Worm (Caenorhabditis elegans): ENCODE results near the gene srd-27.
"Not testable (repeated sequence)": the region's sequence is repeated elsewhere in the genome, so short reads cannot be mapped to it uniquely, and the experiment has no call there.

srd-27 gene

DNA sequence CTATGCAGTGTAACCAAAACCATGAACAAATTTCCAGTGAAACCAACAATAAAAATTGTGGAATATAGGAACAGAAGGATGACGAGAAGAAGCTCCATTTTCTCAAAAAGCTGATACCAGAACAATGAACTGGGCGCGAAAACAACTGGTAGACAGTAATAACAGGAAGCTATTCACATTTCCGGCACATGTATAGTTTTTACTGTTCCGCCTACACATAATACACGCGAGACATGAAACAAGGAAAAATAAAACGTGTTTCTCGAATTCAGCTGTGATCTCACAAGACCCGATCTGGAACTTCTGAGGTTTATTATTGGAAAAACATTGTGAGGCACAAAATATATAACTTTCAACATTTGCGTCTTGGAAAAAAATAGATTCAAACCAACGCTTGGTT, 6.4 kb downstream of the srd-27 start, which contains the start of gene srsx-36:
Gene srsx-36 (minus strand): TSS at position 101 of the 400 bp plus-strand sequence.
- TF ChIP-seq ref-1 (GFP tag; conservative IDR thresholded peaks at IDR 0.05) (no peak), flt-1 (GFP tag; IDR thresholded peaks at IDR 0.05) (no peak), med-1 (GFP tag; optimal IDR thresholded peaks at IDR 0.05; ENCODE audit: insufficient read depth) (no peak), tab-1 (GFP tag; IDR thresholded peaks at IDR 0.05) (no peak), T22C8.4 (GFP tag; IDR thresholded peaks at IDR 0.05) (no peak)

DNA sequence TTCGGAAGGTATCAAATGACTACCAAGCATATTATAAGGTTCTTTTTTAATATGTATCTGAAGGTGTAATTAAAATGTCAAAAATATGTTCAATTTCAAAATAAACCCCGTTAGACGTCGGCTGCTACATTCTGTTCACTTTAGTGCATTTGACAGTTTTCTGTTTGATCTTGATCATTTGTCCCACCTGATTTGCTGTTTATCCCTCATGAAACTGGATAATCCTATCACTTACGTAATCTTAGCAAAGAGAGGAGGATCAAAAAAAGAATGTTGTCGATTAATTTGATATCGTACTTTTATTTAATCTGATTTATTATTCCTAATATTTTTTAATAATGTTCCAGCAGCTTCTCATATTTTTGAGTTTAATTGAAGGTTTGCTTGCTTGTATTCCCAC, 7.3 kb downstream of the srd-27 start, which contains the start of gene F54B8.1:
Gene F54B8.1 (plus strand): TSS at position 301 of the 400 bp plus-strand sequence.
- TF ChIP-seq med-1 (GFP tag; optimal IDR thresholded peaks at IDR 0.05; ENCODE audit: insufficient read depth) (no peak), ztf-29 (GFP tag; IDR thresholded peaks at IDR 0.05) (no peak), tab-1 (GFP tag; IDR thresholded peaks at IDR 0.05) (no peak), flt-1 (GFP tag; IDR thresholded peaks at IDR 0.05) (no peak), ref-1 (GFP tag; conservative IDR thresholded peaks at IDR 0.05) (no peak), T22C8.4 (GFP tag; IDR thresholded peaks at IDR 0.05) (no peak), ztf-23 (GFP tag; IDR thresholded peaks at IDR 0.05) (no peak), cog-1 (tag; optimal IDR thresholded peaks at IDR 0.05) (no peak), klf-2 (GFP tag; conservative IDR thresholded peaks at IDR 0.05) (no peak)

DNA sequence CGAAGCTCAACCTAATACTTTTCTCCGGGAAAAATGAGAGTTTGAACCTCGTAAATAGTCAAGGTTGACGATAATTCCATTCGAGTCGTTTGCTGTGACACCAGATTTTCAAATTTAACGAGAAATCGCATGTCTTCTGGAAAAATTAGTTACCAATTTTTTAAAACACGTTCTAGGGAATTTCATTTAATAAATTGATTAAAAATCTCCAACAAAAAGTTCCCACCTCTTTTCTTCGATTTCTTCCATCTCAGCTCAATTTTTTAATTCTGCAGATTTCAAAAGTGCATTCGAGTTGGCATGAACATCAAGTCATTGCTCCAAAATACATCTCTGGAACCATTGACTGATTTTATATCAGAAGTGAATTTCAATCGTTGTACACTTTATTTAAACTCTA, 8.8 kb downstream of the srd-27 start, which contains the start of gene nhr-282:
Gene nhr-282 (plus strand): TSS at position 301 of the 400 bp plus-strand sequence.
- TF ChIP-seq T22C8.4 (GFP tag; IDR thresholded peaks at IDR 0.05); flt-1 (GFP tag; IDR thresholded peaks at IDR 0.05); cog-1 (tag; optimal IDR thresholded peaks at IDR 0.05): not testable (repeated sequence)

DNA sequence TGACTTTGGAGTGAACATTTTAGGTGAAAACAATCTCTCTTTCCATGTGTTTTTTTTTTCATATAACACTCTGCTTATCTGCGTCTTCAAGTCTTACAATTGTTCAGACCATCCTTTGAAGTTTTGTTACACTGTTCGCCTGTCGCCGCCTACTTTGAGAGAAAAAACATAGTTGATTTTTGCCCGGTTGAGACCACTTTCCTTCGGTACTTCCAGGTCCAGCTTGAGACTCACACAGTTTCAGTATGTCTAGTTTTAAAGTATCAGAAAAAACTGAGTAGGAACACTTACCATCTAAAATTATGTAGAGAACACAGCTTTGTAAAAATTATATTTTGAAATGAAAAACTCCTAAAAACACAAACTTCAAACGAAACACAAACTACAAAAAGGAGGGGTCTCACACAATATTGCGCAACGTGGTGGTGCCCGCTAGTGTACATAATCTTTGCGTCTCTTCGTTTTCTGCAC, 12.8 kb downstream of the srd-27 start, which contains the start of the genes fbxa-69 and F54B8.4:
Gene fbxa-69 (minus strand): TSS at position 10 of the 471 bp plus-strand sequence.
Gene F54B8.4 (plus strand): TSS at position 421 of the 471 bp plus-strand sequence.
- no peak for TF ChIP-seq flt-1 (GFP tag; IDR thresholded peaks at IDR 0.05)
- TF ChIP-seq cog-1 (tag; optimal IDR thresholded peaks at IDR 0.05), result no peak
- no peak for TF ChIP-seq T22C8.4 (GFP tag; IDR thresholded peaks at IDR 0.05)
- TF ChIP-seq ztf-29 (GFP tag; IDR thresholded peaks at IDR 0.05), result no peak
- no peak for TF ChIP-seq tab-1 (GFP tag; IDR thresholded peaks at IDR 0.05)
- no peak for TF ChIP-seq med-1 (GFP tag; optimal IDR thresholded peaks at IDR 0.05; ENCODE audit: insufficient read depth)
- TF ChIP-seq ref-1 (GFP tag; conservative IDR thresholded peaks at IDR 0.05), result no peak
- no peak for TF ChIP-seq klf-2 (GFP tag; conservative IDR thresholded peaks at IDR 0.05)
- TF ChIP-seq ztf-23 (GFP tag; IDR thresholded peaks at IDR 0.05), result no peak

DNA sequence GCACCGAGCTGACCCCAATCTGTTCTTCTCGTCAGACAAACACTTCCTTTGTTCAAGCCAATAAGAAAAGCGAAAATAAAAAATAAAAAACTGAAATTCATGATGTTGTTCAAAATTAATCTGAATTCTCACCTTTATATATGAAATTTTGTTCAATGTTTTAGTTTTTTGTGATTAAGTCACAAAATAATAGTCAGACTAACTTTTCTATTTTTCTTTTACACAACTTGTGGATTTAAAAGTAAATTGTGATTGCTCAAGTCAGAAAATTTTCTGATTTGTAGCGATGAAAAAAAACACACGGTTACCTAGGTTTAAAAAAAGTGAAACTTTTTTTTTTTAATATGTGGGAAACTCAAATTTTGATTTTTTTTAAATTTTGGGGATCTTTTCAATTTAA, 14.6 kb downstream of the srd-27 start, which contains the start of gene abf-3:
Gene abf-3 (minus strand): TSS at position 101 of the 400 bp plus-strand sequence.
- TF ChIP-seq ztf-29 (GFP tag; IDR thresholded peaks at IDR 0.05), result no peak
- no peak for TF ChIP-seq flt-1 (GFP tag; IDR thresholded peaks at IDR 0.05)
- no peak for TF ChIP-seq med-1 (GFP tag; optimal IDR thresholded peaks at IDR 0.05; ENCODE audit: insufficient read depth)
- TF ChIP-seq klf-2 (GFP tag; conservative IDR thresholded peaks at IDR 0.05), result no peak

DNA sequence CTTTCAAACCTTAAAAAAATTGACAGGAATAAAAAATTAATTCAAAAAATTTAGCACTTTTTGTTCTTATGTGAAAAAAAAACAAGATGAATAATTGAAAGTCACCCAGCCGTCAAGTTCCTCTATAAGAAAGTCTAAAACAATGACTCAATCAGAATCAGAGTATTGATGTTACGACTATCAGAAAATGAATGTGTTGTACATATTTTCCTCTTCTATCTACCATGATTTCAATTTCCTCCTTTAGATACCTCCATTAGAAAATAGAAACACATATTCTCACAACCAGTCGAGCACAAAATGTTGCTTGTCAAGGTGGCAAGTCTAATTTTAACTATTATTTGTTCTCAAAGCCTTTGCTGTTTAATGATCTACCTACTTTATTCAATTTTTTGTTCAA, 16.8 kb downstream of the srd-27 start, which contains the start of gene srbc-48:
Gene srbc-48 (plus strand): TSS at position 301 of the 400 bp plus-strand sequence.
- no peak for TF ChIP-seq ztf-23 (GFP tag; IDR thresholded peaks at IDR 0.05)
- no peak for TF ChIP-seq flt-1 (GFP tag; IDR thresholded peaks at IDR 0.05)
- no peak for TF ChIP-seq ref-1 (GFP tag; conservative IDR thresholded peaks at IDR 0.05)
- TF ChIP-seq tab-1 (GFP tag; IDR thresholded peaks at IDR 0.05), result no peak
- TF ChIP-seq T22C8.4 (GFP tag; IDR thresholded peaks at IDR 0.05), result no peak
- no peak for TF ChIP-seq klf-2 (GFP tag; conservative IDR thresholded peaks at IDR 0.05)
- no peak for TF ChIP-seq ztf-29 (GFP tag; IDR thresholded peaks at IDR 0.05)
- TF ChIP-seq med-1 (GFP tag; optimal IDR thresholded peaks at IDR 0.05; ENCODE audit: insufficient read depth), result no peak
- TF ChIP-seq cog-1 (tag; optimal IDR thresholded peaks at IDR 0.05), result no peak

DNA sequence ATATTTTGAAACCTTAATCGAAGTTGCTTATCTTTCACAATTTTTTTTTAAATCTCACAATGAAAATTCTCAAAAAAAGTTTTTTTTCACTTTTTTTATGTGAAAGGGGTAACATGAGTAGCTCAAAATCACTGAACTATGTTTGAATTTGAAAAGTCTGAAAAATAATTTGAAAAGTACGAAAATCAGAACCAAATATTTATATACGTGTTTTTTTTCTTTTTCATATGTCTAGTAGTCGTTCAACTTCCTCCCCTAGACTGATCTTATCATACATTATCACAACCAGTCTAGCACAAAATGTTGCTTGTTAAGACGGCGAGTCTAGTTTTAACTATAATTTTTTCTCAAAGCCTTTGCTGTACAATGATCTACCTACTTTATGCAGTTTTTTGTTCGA, 18.2 kb downstream of the srd-27 start, which contains the start of gene srbc-49:
Gene srbc-49 (plus strand): TSS at position 301 of the 400 bp plus-strand sequence.
- TF ChIP-seq ref-1 (GFP tag; conservative IDR thresholded peaks at IDR 0.05), result no peak
- TF ChIP-seq ztf-29 (GFP tag; IDR thresholded peaks at IDR 0.05), result no peak
- no peak for TF ChIP-seq med-1 (GFP tag; optimal IDR thresholded peaks at IDR 0.05; ENCODE audit: insufficient read depth)
- no peak for TF ChIP-seq cog-1 (tag; optimal IDR thresholded peaks at IDR 0.05)
- no peak for TF ChIP-seq klf-2 (GFP tag; conservative IDR thresholded peaks at IDR 0.05)
- no peak for TF ChIP-seq flt-1 (GFP tag; IDR thresholded peaks at IDR 0.05)
- TF ChIP-seq T22C8.4 (GFP tag; IDR thresholded peaks at IDR 0.05), result no peak
- TF ChIP-seq ztf-23 (GFP tag; IDR thresholded peaks at IDR 0.05), result no peak
- TF ChIP-seq tab-1 (GFP tag; IDR thresholded peaks at IDR 0.05), result no peak

DNA sequence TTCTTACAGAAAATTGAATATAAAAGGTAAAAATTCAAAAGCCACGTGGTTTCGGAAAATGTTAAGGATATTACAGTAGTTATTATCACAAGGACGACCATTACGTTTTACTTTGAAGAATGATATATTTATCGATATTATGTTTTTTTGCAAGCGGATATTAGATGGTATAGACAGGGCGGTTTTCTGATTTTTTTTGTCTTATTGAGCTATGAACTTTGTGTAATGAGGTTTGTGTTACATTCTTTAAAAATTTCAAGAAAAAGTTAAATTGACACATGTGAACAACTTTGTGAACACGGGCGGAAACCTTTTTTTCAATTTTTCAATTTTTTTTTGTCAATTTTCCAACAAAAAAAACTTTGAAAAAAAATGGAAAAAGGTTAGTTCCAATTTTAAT, 21.7 kb downstream of the srd-27 start, which contains the start of gene srbc-50:
Gene srbc-50 (minus strand): TSS at position 101 of the 400 bp plus-strand sequence.
- TF ChIP-seq klf-2 (GFP tag; conservative IDR thresholded peaks at IDR 0.05) (no peak), ztf-23 (GFP tag; IDR thresholded peaks at IDR 0.05) (no peak), med-1 (GFP tag; optimal IDR thresholded peaks at IDR 0.05; ENCODE audit: insufficient read depth) (no peak), T22C8.4 (GFP tag; IDR thresholded peaks at IDR 0.05) (no peak), tab-1 (GFP tag; IDR thresholded peaks at IDR 0.05) (no peak), flt-1 (GFP tag; IDR thresholded peaks at IDR 0.05) (no peak), ztf-29 (GFP tag; IDR thresholded peaks at IDR 0.05) (no peak), cog-1 (tag; optimal IDR thresholded peaks at IDR 0.05) (no peak)

DNA sequence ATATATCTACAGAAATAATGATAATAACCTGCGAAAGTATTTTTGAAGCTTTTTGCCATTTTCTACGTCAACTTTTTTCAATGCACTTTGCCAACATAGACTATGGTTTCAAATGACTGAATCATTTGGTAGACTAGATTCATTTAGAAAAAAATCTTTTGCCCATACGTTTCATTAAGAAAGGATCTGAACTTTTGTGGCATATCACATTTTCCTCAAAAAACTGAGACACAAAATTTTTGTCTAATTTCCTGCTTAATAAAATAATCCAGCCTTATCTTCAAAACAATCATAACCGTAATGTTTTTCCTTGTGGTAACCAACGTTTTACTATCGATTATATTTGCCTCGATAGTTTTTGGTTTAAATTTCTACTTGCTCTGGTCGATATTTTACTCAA, 22.9 kb downstream of the srd-27 start, which contains the start of gene srbc-51:
Gene srbc-51 (plus strand): TSS at position 301 of the 400 bp plus-strand sequence.
- TF ChIP-seq T22C8.4 (GFP tag; IDR thresholded peaks at IDR 0.05) (no peak), ztf-23 (GFP tag; IDR thresholded peaks at IDR 0.05) (no peak), klf-2 (GFP tag; conservative IDR thresholded peaks at IDR 0.05) (no peak), ztf-29 (GFP tag; IDR thresholded peaks at IDR 0.05) (no peak), med-1 (GFP tag; optimal IDR thresholded peaks at IDR 0.05; ENCODE audit: insufficient read depth) (no peak), tab-1 (GFP tag; IDR thresholded peaks at IDR 0.05) (no peak), flt-1 (GFP tag; IDR thresholded peaks at IDR 0.05) (no peak), cog-1 (tag; optimal IDR thresholded peaks at IDR 0.05) (no peak), ref-1 (GFP tag; conservative IDR thresholded peaks at IDR 0.05) (no peak)

DNA sequence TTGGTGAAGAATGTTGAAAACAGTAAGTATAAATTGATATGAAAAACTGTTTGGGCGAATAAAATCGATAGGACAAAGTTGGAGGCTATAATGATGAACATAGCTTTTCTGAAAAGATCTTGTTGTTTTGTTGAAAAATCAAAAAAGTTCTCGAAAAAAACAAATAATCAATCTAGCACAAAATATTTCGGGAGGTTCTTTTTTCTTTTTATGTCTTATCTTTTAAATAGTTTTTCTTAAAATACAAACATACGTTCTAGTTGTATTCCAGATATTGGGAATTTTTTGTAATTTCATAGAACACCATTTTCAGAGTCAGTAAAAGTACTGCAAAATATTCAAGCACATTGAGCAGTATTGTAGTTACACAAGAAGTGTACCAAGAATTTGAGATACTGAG, 26.7 kb downstream of the srd-27 start, which contains the start of gene srbc-55:
Gene srbc-55 (minus strand): TSS at position 101 of the 400 bp plus-strand sequence.
- TF ChIP-seq klf-2 (GFP tag; conservative IDR thresholded peaks at IDR 0.05) (no peak), med-1 (GFP tag; optimal IDR thresholded peaks at IDR 0.05; ENCODE audit: insufficient read depth) (no peak), T22C8.4 (GFP tag; IDR thresholded peaks at IDR 0.05) (no peak), ref-1 (GFP tag; conservative IDR thresholded peaks at IDR 0.05) (no peak), ztf-29 (GFP tag; IDR thresholded peaks at IDR 0.05) (no peak), ztf-23 (GFP tag; IDR thresholded peaks at IDR 0.05) (no peak), cog-1 (tag; optimal IDR thresholded peaks at IDR 0.05) (no peak), flt-1 (GFP tag; IDR thresholded peaks at IDR 0.05) (no peak), tab-1 (GFP tag; IDR thresholded peaks at IDR 0.05) (no peak)
